Worm (Caenorhabditis elegans): ENCODE results near the gene M199.134.

DNA sequence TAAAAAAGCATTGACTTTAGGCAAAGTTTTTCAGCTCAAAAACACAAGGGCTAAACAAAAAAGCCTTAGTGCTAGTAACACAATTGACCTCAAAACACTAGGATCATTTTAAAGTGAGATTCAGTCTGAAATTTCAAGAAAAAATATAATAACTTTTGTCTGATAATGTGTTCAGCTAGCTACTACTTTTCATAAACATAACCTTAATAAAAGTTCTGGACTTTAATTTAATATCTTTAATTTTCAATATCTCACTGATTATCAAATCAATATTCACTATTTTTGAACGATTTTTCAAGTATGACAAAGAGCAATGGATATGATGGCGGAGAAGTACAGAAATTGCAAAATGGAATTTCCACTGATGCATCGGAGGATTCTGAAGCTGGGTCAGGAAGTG is 1.3 kb upstream of the M199.134 start, which contains the start of gene M199.135:
- no peak for TF ChIP-seq lsy-2 (tag; optimal IDR thresholded peaks at IDR 0.05)
- TF ChIP-seq unc-39 (tag; optimal IDR thresholded peaks at IDR 0.05) = no peak
- TF ChIP-seq snpc-4 (tag; optimal IDR thresholded peaks at IDR 0.05) = no peak
- TF ChIP-seq lin-13 (tag; optimal IDR thresholded peaks at IDR 0.05) = no peak
- TF ChIP-seq elt-3 (tag; optimal IDR thresholded peaks at IDR 0.05) = no peak
- TF ChIP-seq mep-1 (tag; optimal IDR thresholded peaks at IDR 0.05) = no peak
- TF ChIP-seq blmp-1 (tag; optimal IDR thresholded peaks at IDR 0.05) = no peak
- TF ChIP-seq unc-62 (GFP tag; optimal IDR thresholded peaks at IDR 0.05) = no peak

Measured in whole organism, mixed stage, embryonic.